Fruit fly (Drosophila melanogaster): ENCODE data around the gene Atg8a.

Gene Atg8a

DNA sequence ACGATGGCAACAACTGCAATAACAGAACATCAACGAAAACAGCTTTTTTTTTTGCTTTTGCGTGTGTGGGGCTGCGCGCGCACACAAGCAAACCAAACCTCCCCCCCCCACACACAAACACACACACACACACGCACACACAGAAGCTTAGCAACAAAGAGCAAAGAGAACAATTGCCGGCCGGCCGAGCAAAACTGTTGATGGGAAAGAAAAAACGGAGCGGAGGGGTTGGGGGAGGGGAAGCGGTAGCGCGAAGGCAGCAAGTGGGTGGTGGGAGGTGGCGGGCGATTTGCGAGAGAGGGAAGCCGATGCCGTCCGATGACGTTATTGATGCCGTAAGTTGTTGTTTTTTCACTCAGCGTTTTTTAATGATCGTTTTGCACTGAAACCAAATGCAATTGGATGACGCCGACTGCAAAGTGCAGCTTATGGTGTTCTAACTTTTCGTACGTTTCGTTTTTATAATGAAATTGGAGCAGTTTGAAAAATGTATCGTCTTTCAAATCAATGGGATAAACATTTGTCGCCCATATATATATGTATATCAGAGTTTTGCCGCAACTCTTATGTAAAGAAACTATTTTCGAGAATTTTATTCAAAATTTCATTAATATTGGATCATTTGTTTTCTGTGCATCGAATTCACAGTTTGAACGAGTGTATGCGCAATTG is 32.3 kb downstream of the Atg8a start (continued):
- no peak for TF ChIP-seq CG32532 (GFP tag; IDR thresholded peaks at IDR 0.05)
- no peak for TF ChIP-seq tx (GFP tag; optimal IDR thresholded peaks at IDR 0.05)
- TF ChIP-seq org-1 (GFP tag; optimal IDR thresholded peaks at IDR 0.05), result peak; percentile 11
- TF ChIP-seq hb (GFP tag; IDR thresholded peaks at IDR 0.05; ENCODE audit: partially characterized antibody), result no peak
- TF ChIP-seq Dek (tag; optimal IDR thresholded peaks at IDR 0.05), result no peak
- no peak for TF ChIP-seq CG16863 (GFP tag; optimal IDR thresholded peaks at IDR 0.05)
- TF ChIP-seq cg (GFP tag; optimal IDR thresholded peaks at IDR 0.05), result peak; percentile 79
- no peak for TF ChIP-seq sima (GFP tag; optimal IDR thresholded peaks at IDR 0.05)
- no peak for TF ChIP-seq CG11695 (GFP tag; IDR thresholded peaks at IDR 0.05)
- TF ChIP-seq NC2β (GFP tag; optimal IDR thresholded peaks at IDR 0.05), result no peak
- TF ChIP-seq CG34376 (GFP tag; optimal IDR thresholded peaks at IDR 0.05), result no peak
- TF ChIP-seq CG7556 (GFP tag; optimal IDR thresholded peaks at IDR 0.05), result peak; percentile 2
- TF ChIP-seq cas (GFP tag; IDR thresholded peaks at IDR 0.05), result no peak
- TF ChIP-seq Aef1 (GFP tag; IDR thresholded peaks at IDR 0.05), result no peak
- no peak for TF ChIP-seq CG10959 (GFP tag; IDR thresholded peaks at IDR 0.05)
- no peak for TF ChIP-seq CG12219 (GFP tag; optimal IDR thresholded peaks at IDR 0.05)
- TF ChIP-seq corto (GFP tag; optimal IDR thresholded peaks at IDR 0.05), result no peak
- TF ChIP-seq ind (GFP tag; optimal IDR thresholded peaks at IDR 0.05), result no peak
- TF ChIP-seq da (GFP tag; optimal IDR thresholded peaks at IDR 0.05), result no peak
- peak; percentile 35 for TF ChIP-seq Med (GFP tag)
- no peak for TF ChIP-seq Sox102F (GFP tag; optimal IDR thresholded peaks at IDR 0.05)
- TF ChIP-seq CG3281 (GFP tag; optimal IDR thresholded peaks at IDR 0.05), result no peak
- TF ChIP-seq chinmo (GFP tag; IDR thresholded peaks at IDR 0.05; ENCODE audit: partially characterized antibody), result peak; percentile 93
- TF ChIP-seq CG9609 (GFP tag; optimal IDR thresholded peaks at IDR 0.05), result no peak
- TF ChIP-seq Dp (GFP tag; optimal IDR thresholded peaks at IDR 0.05), result no peak
- no peak for TF ChIP-seq CG31388 (GFP tag; optimal IDR thresholded peaks at IDR 0.05)
- TF ChIP-seq CG7745 (tag; optimal IDR thresholded peaks at IDR 0.05), result no peak
- no peak for TF ChIP-seq CG2129 (GFP tag; IDR thresholded peaks at IDR 0.05; ENCODE audit: partially characterized antibody)
- TF ChIP-seq tap (tag; optimal IDR thresholded peaks at IDR 0.05), result no peak
- no peak for TF ChIP-seq CG14965 (GFP tag; optimal IDR thresholded peaks at IDR 0.05; ENCODE audit: borderline replicate concordance)
- TF ChIP-seq Taf1 (GFP tag; IDR thresholded peaks at IDR 0.05), result no peak
- TF ChIP-seq sisA (GFP tag; IDR thresholded peaks at IDR 0.05), result no peak
- no peak for TF ChIP-seq CG6813 (GFP tag; optimal IDR thresholded peaks at IDR 0.05)
- TF ChIP-seq Camta (GFP tag; optimal IDR thresholded peaks at IDR 0.05), result no peak
- peak in 1 of 2 experiments; percentile 17 for TF ChIP-seq bsh (GFP tag; optimal IDR thresholded peaks at IDR 0.05)
- TF ChIP-seq gem (tag; optimal IDR thresholded peaks at IDR 0.05), result peak; percentile 33
- TF ChIP-seq btn (GFP tag; optimal IDR thresholded peaks at IDR 0.05), result no peak
- no peak for TF ChIP-seq slou (GFP tag; optimal IDR thresholded peaks at IDR 0.05)
- 0 out of 3 replicates have a peak, but pooled peaks have one; percentile 58 for TF ChIP-seq sr (GFP tag; IDR thresholded peaks at IDR 0.05)
- no peak for TF ChIP-seq Lpt (GFP tag; optimal IDR thresholded peaks at IDR 0.05)
- TF ChIP-seq Dad (GFP tag; optimal IDR thresholded peaks at IDR 0.05), result no peak
- TF ChIP-seq exex (tag; optimal IDR thresholded peaks at IDR 0.05), result no peak
- no peak for TF ChIP-seq Nf-YB (GFP tag; optimal IDR thresholded peaks at IDR 0.05)
- TF ChIP-seq grau (tag; optimal IDR thresholded peaks at IDR 0.05), result no peak
- TF ChIP-seq Stat92E (GFP tag; optimal IDR thresholded peaks at IDR 0.05), result no peak
- TF ChIP-seq CG9932 (GFP tag; IDR thresholded peaks at IDR 0.05), result no peak
- no peak for TF ChIP-seq cad (GFP tag; optimal IDR thresholded peaks at IDR 0.05)
- TF ChIP-seq prd (optimal IDR thresholded peaks at IDR 0.05), result no peak
- TF ChIP-seq prd (GFP tag; IDR thresholded peaks at IDR 0.05), result no peak
- TF ChIP-seq pnt (GFP tag; optimal IDR thresholded peaks at IDR 0.05), result no peak
- no peak for TF ChIP-seq maf-S (GFP tag; optimal IDR thresholded peaks at IDR 0.05)
